Fruit fly (Drosophila melanogaster) whole organism: ENCODE results near the gene Cyt-c1L.
A peak's percentile ranks its signal among the peaks of the same experiment; 100 is the strongest.

Source experiments
- CG8478 ChIP-seq: fragments of >200 bp; optimal IDR thresholded peaks from 2 replicates; lab custom pipeline; 2018; ENCODE audit warnings: inconsistent platforms
- Dll ChIP-seq: fragments of >200 bp; optimal IDR thresholded peaks from 2 replicates; lab custom pipeline; 2017
- EcR ChIP-seq, 2 experiments: fragments of >200 bp; optimal IDR thresholded peaks; 2 replicates each; lab custom pipeline; 2017; ENCODE audit warnings: missing biosample characterization in 2 of 2, missing genetic modification characterization in 2 of 2, missing genetic modification reagents in 2 of 2
- pan ChIP-seq: fragments of >200 bp; optimal IDR thresholded peaks from 2 replicates; lab custom pipeline; 2017
- psq ChIP-seq: fragments of >200 bp; optimal IDR thresholded peaks from 2 replicates; lab custom pipeline; 2017
- usp ChIP-seq: fragments of >200 bp; optimal IDR thresholded peaks from 2 replicates; lab custom pipeline; 2017; ENCODE audit warnings: missing biosample characterization, missing genetic modification characterization, mixed read lengths

Cyt-c1L gene

dm6 chr3R:29196967-29197611 lies 6.8 kb downstream of the Cyt-c1L start, which contains the start of gene CG14515:
TSS of gene CG14515 (plus strand) at chr3R:29197556.
- TF ChIP-seq CG8478 (lab: Kevin White, UChicago) = no peak

- no peak for TF ChIP-seq psq (lab: Kevin White, UChicago)
- TF ChIP-seq Dll (lab: Kevin White, UChicago) = no peak
- no peak for TF ChIP-seq pan (lab: Kevin White, UChicago)
- no peak for TF ChIP-seq EcR (GFP tag; optimal IDR thresholded peaks at IDR 0.05; lab: Kevin White, UChicago)
- TF ChIP-seq CG8478 (lab: Kevin White, UChicago) = no peak
- no peak for TF ChIP-seq usp (GFP tag; lab: Kevin White, UChicago)
Measured at dm6 chr3R:29194957-29195356, 9.0 kb downstream of the Cyt-c1L start, which contains the start of gene jus. TSS of gene jus (minus strand) at chr3R:29194994.

- TF ChIP-seq usp (GFP tag; lab: Kevin White, UChicago) (no peak), Dll (lab: Kevin White, UChicago) (no peak)
Measured at dm6 chr3R:29190984-29191383, 12.9 kb downstream of the Cyt-c1L start.

- TF ChIP-seq usp (GFP tag; lab: Kevin White, UChicago) = no peak
- no peak for TF ChIP-seq Dll (lab: Kevin White, UChicago)
- TF ChIP-seq psq (lab: Kevin White, UChicago) = no peak
Measured at dm6 chr3R:29164930-29165693, 38.8 kb downstream of the Cyt-c1L start, which contains the start of gene CG11898. TSS of gene CG11898 (plus strand) at chr3R:29165643.

- TF ChIP-seq pan (lab: Kevin White, UChicago) (no peak), CG8478 (lab: Kevin White, UChicago) (no peak), EcR (GFP tag; optimal IDR thresholded peaks at IDR 0.05; lab: Kevin White, UChicago) (no peak), psq (lab: Kevin White, UChicago) (no peak), Dll (lab: Kevin White, UChicago) (no peak), usp (GFP tag; lab: Kevin White, UChicago) (no peak)
Measured at dm6 chr3R:29159620-29160019, 44.3 kb downstream of the Cyt-c1L start.

- TF ChIP-seq usp (GFP tag; lab: Kevin White, UChicago) (no peak), pan (lab: Kevin White, UChicago) (no peak), Dll (lab: Kevin White, UChicago) (no peak), EcR (GFP tag; optimal IDR thresholded peaks at IDR 0.05; lab: Kevin White, UChicago) (no peak), CG8478 (lab: Kevin White, UChicago) (no peak), psq (lab: Kevin White, UChicago) (no peak)
Measured at dm6 chr3R:29158721-29159120, 45.2 kb downstream of the Cyt-c1L start.

- TF ChIP-seq usp (GFP tag; lab: Kevin White, UChicago) (no peak), pan (lab: Kevin White, UChicago) (peak; percentile 97)
Measured at dm6 chr3R:29157418-29158398, 46.2 kb downstream of the Cyt-c1L start, which contains the start of gene rdog. TSS of gene rdog (plus strand) at chr3R:29158122.

dm6 chr3R:29153197-29153644 lies 50.7 kb downstream of the Cyt-c1L start, which contains the start of the genes Slbp and Rpn2:
TSS of gene Slbp (minus strand) at chr3R:29153266.
TSS of gene Rpn2 (plus strand) at chr3R:29153524.
- TF ChIP-seq psq (lab: Kevin White, UChicago) = no peak
